Fruit fly (Drosophila melanogaster) whole organism, wandering third instar larva: ENCODE measurements around the gene Sap130.

Source experiments
- CG32264 ChIP-seq: fragments of 200-800 bp; sonication (Bioruptor generic); optimal IDR thresholded peaks from 2 replicates; lab custom pipeline; 2016; ENCODE audit warnings: missing biosample characterization, missing genetic modification characterization
- GATAd ChIP-seq: sonication (Bioruptor generic); optimal IDR thresholded peaks from 2 replicates; lab custom pipeline; 2016; ENCODE audit warnings: missing biosample characterization, missing genetic modification characterization
- Hnf4 ChIP-seq: fragments of 200-800 bp; sonication (Bioruptor generic); optimal IDR thresholded peaks from 2 replicates; lab custom pipeline; 2016; ENCODE audit warnings: missing biosample characterization, mild to moderate bottlenecking, missing genetic modification characterization
- Mio ChIP-seq: sonication (Bioruptor generic); optimal IDR thresholded peaks from 2 replicates; lab custom pipeline; 2016; ENCODE audit warnings: missing biosample characterization, missing genetic modification characterization
- dl ChIP-seq, 2 experiments: fragments of 175-275, 200-275 bp in 1 of 2; fragments of 200-275 bp in 1 of 2; sonication (Bioruptor generic); optimal IDR thresholded peaks; lab custom pipeline; 2018; ENCODE audit warnings: mild to moderate bottlenecking in 2 of 2, missing biosample characterization in 2 of 2, missing genetic modification characterization in 2 of 2, moderate library complexity in 2 of 2; ENCODE audit not compliant: partially characterized antibody in 2 of 2, insufficient read depth in 1 of 2
- foxo ChIP-seq, 2 experiments: fragments of 200-800 bp; sonication (Bioruptor generic); optimal IDR thresholded peaks; 2 replicates in 1 of 2; 3 replicates in 1 of 2; lab custom pipeline; 2016 to 2017; ENCODE audit warnings: missing biosample characterization in 2 of 2, missing genetic modification characterization in 2 of 2
- h ChIP-seq: fragments of 200-800 bp; sonication (Bioruptor generic); optimal IDR thresholded peaks from 3 replicates; lab custom pipeline; 2016; ENCODE audit warnings: missing biosample characterization, mild to moderate bottlenecking, missing genetic modification characterization
- lola ChIP-seq: fragments of >200 bp; optimal IDR thresholded peaks from 2 replicates; lab custom pipeline; 2017; ENCODE audit warnings: missing biosample characterization, missing genetic modification characterization
- pan ChIP-seq: fragments of >200 bp; optimal IDR thresholded peaks from 2 replicates; lab custom pipeline; 2017
- sv ChIP-seq: fragments of 200-800 bp; sonication (Bioruptor generic); optimal IDR thresholded peaks from 3 replicates; lab custom pipeline; 2016; ENCODE audit warnings: missing biosample characterization, missing genetic modification characterization
- woc ChIP-seq: sonication (Bioruptor generic); optimal IDR thresholded peaks from 2 replicates; lab custom pipeline; 2016; ENCODE audit warnings: missing biosample characterization, mild to moderate bottlenecking, missing genetic modification characterization

DNA sequence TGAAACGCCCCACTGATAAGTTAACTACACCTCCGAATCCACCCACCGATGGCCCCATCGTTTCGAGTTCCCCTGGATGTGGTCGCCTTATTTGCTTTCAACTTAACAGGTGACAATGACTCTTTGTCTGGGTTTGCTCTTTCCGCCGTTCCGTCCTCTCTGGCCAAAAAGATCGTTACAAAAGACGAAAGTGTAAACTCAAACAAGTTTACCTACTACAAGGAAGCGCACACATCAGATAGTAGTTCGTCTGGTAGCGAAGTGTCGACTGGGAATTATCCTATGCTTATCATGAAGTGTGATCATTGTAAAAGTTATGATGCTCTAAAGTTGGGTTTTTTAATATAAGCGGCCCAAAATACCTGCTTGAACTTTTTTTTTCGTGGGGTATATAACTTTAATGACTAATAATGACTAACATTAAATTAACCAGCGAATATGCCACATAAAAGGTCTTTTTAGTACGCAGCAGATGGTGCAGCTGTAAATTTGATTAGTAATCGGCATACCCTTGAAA lies 6.8 kb upstream of the Sap130 start:
- TF ChIP-seq dl (GFP tag; optimal IDR thresholded peaks at IDR 0.05; lab: Kevin White, UChicago; ENCODE audit: insufficient read depth in 1 of 2, partially characterized antibody in 2 of 2) (no peak), woc (GFP tag; lab: Kevin White, UChicago) (no peak), lola (no peak), Hnf4 (GFP tag; lab: Kevin White, UChicago) (no peak), h (GFP tag; lab: Kevin White, UChicago) (peak; percentile 16), CG32264 (no peak), pan (lab: Kevin White, UChicago) (no peak), GATAd (GFP tag; lab: Kevin White, UChicago) (no peak), foxo (GFP tag; optimal IDR thresholded peaks at IDR 0.05; lab: Kevin White, UChicago) (no peak), Mio (no peak), sv (no peak)
